Worm (Caenorhabditis elegans): ENCODE data around the gene Y73C8C.3.

The Y73C8C.3 gene

DNA sequence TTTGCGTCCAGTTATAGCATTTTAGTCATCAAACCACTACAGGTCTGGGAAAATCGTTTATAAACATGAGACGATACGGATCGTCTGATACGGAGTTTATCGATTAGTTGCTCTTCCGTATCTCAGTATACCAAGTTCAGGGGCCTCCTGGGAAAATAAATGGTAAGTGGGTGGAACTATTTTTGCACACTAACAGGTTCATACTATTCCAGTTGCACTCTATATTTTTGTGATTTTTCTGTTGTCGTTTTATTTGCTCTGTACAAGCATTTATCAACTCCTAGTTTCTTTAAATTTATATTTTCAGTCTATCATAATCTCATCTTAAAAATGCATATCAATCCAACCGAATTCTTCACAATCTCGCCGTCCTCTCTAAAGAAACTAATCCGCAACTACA lies at the start of gene Y73C8C.3:
Gene Y73C8C.3 (plus strand): TSS at position 301 of the 400 bp plus-strand sequence.
- no peak for TF ChIP-seq zag-1 (tag; optimal IDR thresholded peaks at IDR 0.05)
- no peak for TF ChIP-seq dmd-4 (tag; optimal IDR thresholded peaks at IDR 0.05)
- no peak for TF ChIP-seq egl-27 (tag; optimal IDR thresholded peaks at IDR 0.05)
- no peak for TF ChIP-seq nhr-237 (tag; optimal IDR thresholded peaks at IDR 0.05)
- TF ChIP-seq Y55F3AM.14 (GFP tag; optimal IDR thresholded peaks at IDR 0.05) = no peak
- no peak for TF ChIP-seq gmeb-1 (tag; optimal IDR thresholded peaks at IDR 0.05)
- no peak for TF ChIP-seq lsy-2 (tag; optimal IDR thresholded peaks at IDR 0.05)
- no peak for TF ChIP-seq sma-9 (GFP tag; optimal IDR thresholded peaks at IDR 0.05)
- no peak for TF ChIP-seq sma-9 (tag; optimal IDR thresholded peaks at IDR 0.05)
- TF ChIP-seq ceh-16 (tag; optimal IDR thresholded peaks at IDR 0.05) = no peak
- TF ChIP-seq alr-1 (tag; optimal IDR thresholded peaks at IDR 0.05) = no peak
- TF ChIP-seq nhr-10 (tag; optimal IDR thresholded peaks at IDR 0.05) = no peak
- no peak for TF ChIP-seq mdl-1 (tag; optimal IDR thresholded peaks at IDR 0.05)
- no peak for TF ChIP-seq sma-3 (GFP tag; optimal IDR thresholded peaks at IDR 0.05)
- TF ChIP-seq skn-1 (tag; optimal IDR thresholded peaks at IDR 0.05) = no peak
- no peak for TF ChIP-seq fos-1 (tag; optimal IDR thresholded peaks at IDR 0.05)
- no peak for TF ChIP-seq peb-1 (tag; optimal IDR thresholded peaks at IDR 0.05)
- TF ChIP-seq nhr-77 (tag; optimal IDR thresholded peaks at IDR 0.05) = no peak
- TF ChIP-seq F13H6.1 (tag; optimal IDR thresholded peaks at IDR 0.05) = no peak

- TF ChIP-seq Y55F3AM.14 (GFP tag; optimal IDR thresholded peaks at IDR 0.05) (no peak), fos-1 (tag; optimal IDR thresholded peaks at IDR 0.05) (no peak), elt-1 (tag; optimal IDR thresholded peaks at IDR 0.05) (no peak), unc-39 (tag; optimal IDR thresholded peaks at IDR 0.05) (no peak), nhr-23 (tag; optimal IDR thresholded peaks at IDR 0.05) (no peak), mdl-1 (tag; optimal IDR thresholded peaks at IDR 0.05) (no peak), lsy-2 (tag; optimal IDR thresholded peaks at IDR 0.05) (no peak), nhr-11 (tag; optimal IDR thresholded peaks at IDR 0.05) (no peak), ceh-82 (tag; optimal IDR thresholded peaks at IDR 0.05) (no peak), blmp-1 (tag; optimal IDR thresholded peaks at IDR 0.05; ENCODE audit: insufficient read depth) (no peak), lin-11 (tag; optimal IDR thresholded peaks at IDR 0.05) (no peak), unc-62 (GFP tag; optimal IDR thresholded peaks at IDR 0.05) (no peak), gmeb-1 (tag; optimal IDR thresholded peaks at IDR 0.05) (no peak), lin-39 (tag; optimal IDR thresholded peaks at IDR 0.05) (no peak), sma-3 (GFP tag; optimal IDR thresholded peaks at IDR 0.05) (no peak), aly-2 (tag; optimal IDR thresholded peaks at IDR 0.05) (no peak), mbf-1 (tag; optimal IDR thresholded peaks at IDR 0.05) (no peak), sem-4 (tag; optimal IDR thresholded peaks at IDR 0.05) (no peak), elt-3 (tag; optimal IDR thresholded peaks at IDR 0.05) (no peak)
Observed at ce11 chrV:3065928-3066327, 49.1 kb upstream of the Y73C8C.3 start, which contains the start of gene srh-185. Gene srh-185, plus strand, starts transcription at chrV:3066228.

ce11 chrV:3069101-3069500 lies 46.0 kb upstream of the Y73C8C.3 start, which contains the start of gene str-40:
Gene str-40, minus strand, starts transcription at chrV:3069201.
- TF ChIP-seq nhr-237 (tag; optimal IDR thresholded peaks at IDR 0.05) (no peak), unc-55 (GFP tag; optimal IDR thresholded peaks at IDR 0.05) (no peak), gmeb-1 (tag; optimal IDR thresholded peaks at IDR 0.05) (no peak), C34F6.9 (tag; optimal IDR thresholded peaks at IDR 0.05) (no peak), sma-9 (GFP tag; optimal IDR thresholded peaks at IDR 0.05) (no peak), sma-9 (tag; optimal IDR thresholded peaks at IDR 0.05) (no peak), peb-1 (tag; optimal IDR thresholded peaks at IDR 0.05) (no peak), lin-39 (tag; optimal IDR thresholded peaks at IDR 0.05) (no peak), lsy-2 (tag; optimal IDR thresholded peaks at IDR 0.05) (no peak)

- TF ChIP-seq F13H6.1 (tag; optimal IDR thresholded peaks at IDR 0.05) (no peak), sma-9 (GFP tag; optimal IDR thresholded peaks at IDR 0.05) (no peak), sma-9 (tag; optimal IDR thresholded peaks at IDR 0.05) (no peak), ztf-11 (tag; optimal IDR thresholded peaks at IDR 0.05) (no peak), lin-13 (GFP tag; optimal IDR thresholded peaks at IDR 0.05) (no peak), lin-39 (tag; optimal IDR thresholded peaks at IDR 0.05) (no peak), aly-2 (tag; optimal IDR thresholded peaks at IDR 0.05) (no peak), nhr-23 (tag; optimal IDR thresholded peaks at IDR 0.05) (no peak), dmd-4 (tag; optimal IDR thresholded peaks at IDR 0.05) (no peak), C34F6.9 (tag; optimal IDR thresholded peaks at IDR 0.05) (no peak), mbf-1 (tag; optimal IDR thresholded peaks at IDR 0.05) (no peak)
Observed at ce11 chrV:3071548-3071947, 43.5 kb upstream of the Y73C8C.3 start, which contains the start of gene C50H11.13. Gene C50H11.13, minus strand, starts transcription at chrV:3071648.

All from whole organism, L2 larva.